Worm (Caenorhabditis elegans) whole organism, L4 larva: ENCODE results near the gene acbp-3.

Source experiments
- F26F4.8 ChIP-seq: fragments of 200-800 bp; sonication (Bioruptor generic); conservative IDR thresholded peaks from 2 replicates; pipeline ENCODE4 v1.3.6; 2022; ENCODE audit warnings: missing genetic modification characterization, missing compliant biosample characterization
- Y48G9A.11 ChIP-seq: fragments of 200-800 bp; sonication (Bioruptor generic); IDR thresholded peaks from 2 replicates; pipeline ENCODE4 v1.3.6; 2022; ENCODE audit warnings: missing genetic modification reagents, missing genetic modification characterization, missing compliant biosample characterization
- ZK546.5 ChIP-seq, 2 experiments: sonication (generic microtip); optimal IDR thresholded peaks; 2 replicates each; lab custom pipeline; 2017; ENCODE audit warnings: missing biosample characterization in 2 of 2, missing genetic modification characterization in 2 of 2
- aha-1 ChIP-seq: fragments of 150-350 bp; peaks from one replicate; lab custom pipeline; 2014; ENCODE audit warnings: missing biosample characterization, missing genetic modification characterization
- ama-1 ChIP-seq: fragments of 150-350 bp; optimal IDR thresholded peaks from 2 replicates; lab custom pipeline; 2014; ENCODE audit warnings: inconsistent platforms, mixed read lengths
- arid-1 ChIP-seq: fragments of 200-800 bp; sonication (Bioruptor generic); conservative IDR thresholded peaks from 2 replicates; pipeline ENCODE4 v1.3.6; 2022; ENCODE audit warnings: missing genetic modification reagents, missing genetic modification characterization, missing compliant biosample characterization
- ceh-20 ChIP-seq: fragments of 200-800 bp; sonication (Bioruptor generic); IDR thresholded peaks from 2 replicates; pipeline ENCODE4 v1.3.6; 2022; ENCODE audit warnings: missing genetic modification reagents, missing genetic modification characterization, missing compliant biosample characterization
- ceh-28 ChIP-seq: fragments of 150-350 bp; optimal IDR thresholded peaks from 2 replicates; lab custom pipeline; 2014; ENCODE audit warnings: missing biosample characterization, missing genetic modification reagents, missing genetic modification characterization
- ceh-44 ChIP-seq: fragments of 200-800 bp; sonication (Bioruptor generic); IDR thresholded peaks from 2 replicates; pipeline ENCODE4 v1.3.6; 2022; ENCODE audit warnings: missing genetic modification reagents, missing genetic modification characterization, missing compliant biosample characterization
- daf-16 ChIP-seq, 3 experiments: sonication (generic microtip); optimal IDR thresholded peaks; 2 replicates each; lab custom pipeline; 2016 to 2017; ENCODE audit warnings: missing genetic modification characterization in 3 of 3, missing genetic modification reagents in 3 of 3, mild to moderate bottlenecking in 2 of 3, missing compliant biosample characterization in 2 of 3, missing biosample characterization in 1 of 3, moderate library complexity in 1 of 3
- dmd-6 ChIP-seq: fragments of 200-800 bp; sonication (Bioruptor generic); IDR thresholded peaks from 2 replicates; pipeline ENCODE4 v1.3.6; 2022; ENCODE audit warnings: missing genetic modification reagents, missing genetic modification characterization, missing compliant biosample characterization
- dmd-8 ChIP-seq: fragments of 200-800 bp; sonication (Bioruptor generic); IDR thresholded peaks from 2 replicates; pipeline ENCODE4 v1.3.6; 2022; ENCODE audit warnings: missing genetic modification characterization, missing compliant biosample characterization
- dve-1 ChIP-seq: sonication (generic microtip); optimal IDR thresholded peaks from 2 replicates; lab custom pipeline; 2017; ENCODE audit warnings: antibody characterized with exemption, mild to moderate bottlenecking, missing genetic modification characterization, missing compliant biosample characterization; ENCODE audit not compliant: insufficient read depth
- lin-39 ChIP-seq: fragments of 150-350 bp; optimal IDR thresholded peaks from 2 replicates; lab custom pipeline; 2014; ENCODE audit warnings: missing biosample characterization, missing genetic modification reagents, missing genetic modification characterization
- nhr-28 ChIP-seq: fragments of 150-350 bp; optimal IDR thresholded peaks from 2 replicates; lab custom pipeline; 2014; ENCODE audit warnings: missing biosample characterization, missing genetic modification characterization
- nhr-42 ChIP-seq: fragments of 200-800 bp; sonication (Bioruptor generic); IDR thresholded peaks from 2 replicates; pipeline ENCODE4 v1.3.6; 2022; ENCODE audit warnings: missing genetic modification characterization, missing compliant biosample characterization
- nhr-76 ChIP-seq: fragments of 150-350 bp; optimal IDR thresholded peaks from 2 replicates; lab custom pipeline; 2014; ENCODE audit warnings: missing biosample characterization, missing genetic modification characterization
- nhr-77 ChIP-seq: fragments of 150-350 bp; optimal IDR thresholded peaks from 2 replicates; lab custom pipeline; 2014; ENCODE audit warnings: missing biosample characterization, missing genetic modification characterization
- php-3 ChIP-seq: fragments of 200-800 bp; sonication (Bioruptor generic); IDR thresholded peaks from 2 replicates; pipeline ENCODE4 v1.3.6; 2022; ENCODE audit warnings: missing genetic modification reagents, missing genetic modification characterization, missing compliant biosample characterization
- pqm-1 ChIP-seq: sonication (generic microtip); optimal IDR thresholded peaks from 2 replicates; lab custom pipeline; 2017; ENCODE audit warnings: missing biosample characterization, missing genetic modification characterization
- rbr-2 ChIP-seq: sonication (generic microtip); optimal IDR thresholded peaks from 2 replicates; lab custom pipeline; 2016; ENCODE audit warnings: missing genotype, missing genetic modification characterization, missing compliant biosample characterization
- set-16 ChIP-seq: fragments of 200-800 bp; sonication (Bioruptor generic); IDR thresholded peaks from 2 replicates; pipeline ENCODE4 v1.3.6; 2022; ENCODE audit warnings: missing genetic modification reagents, missing genetic modification characterization, missing compliant biosample characterization
- snpc-1.2 ChIP-seq: fragments of 200-800 bp; sonication (Bioruptor generic); IDR thresholded peaks from 2 replicates; pipeline ENCODE4 v1.3.6; 2022; ENCODE audit warnings: missing genetic modification reagents, missing genetic modification characterization, missing compliant biosample characterization
- tra-1 ChIP-seq: fragments of 200-800 bp; sonication (Bioruptor generic); IDR thresholded peaks from 2 replicates; pipeline ENCODE4 v1.3.6; 2022; ENCODE audit warnings: missing genetic modification reagents, missing genetic modification characterization, missing compliant biosample characterization
- unc-130 ChIP-seq: sonication (generic microtip); optimal IDR thresholded peaks from 2 replicates; lab custom pipeline; 2016; ENCODE audit warnings: missing genetic modification reagents, missing genetic modification characterization, missing compliant biosample characterization
- unc-39 ChIP-seq: sonication (generic microtip); optimal IDR thresholded peaks from 2 replicates; lab custom pipeline; 2017; ENCODE audit warnings: missing biosample characterization, missing genetic modification characterization
- unc-62 ChIP-seq, 3 experiments: fragments of 150-350 bp in 1 of 3; sonication (generic microtip); optimal IDR thresholded peaks in 2 of 3; peaks in 1 of 3; 1 replicate in 1 of 3; 2 replicates in 2 of 3; lab custom pipeline; 2014 to 2017; ENCODE audit warnings: missing biosample characterization in 3 of 3, missing genetic modification characterization in 3 of 3, missing genetic modification reagents in 3 of 3, missing genotype in 1 of 3
- zip-2 ChIP-seq: fragments of 150-350 bp; optimal IDR thresholded peaks from 2 replicates; lab custom pipeline; 2014; ENCODE audit warnings: missing biosample characterization, missing genetic modification characterization

The acbp-3 gene

ce11 chrX:10864322-10864721 is 38.8 kb upstream of the acbp-3 start, which contains the start of gene pgp-8:
TSS of gene pgp-8 (minus strand) at chrX:10864422.
- TF ChIP-seq pqm-1 (tag; lab: Kevin White, UChicago) (no peak), zip-2 (tag; lab: Kevin White, UChicago) (no peak), set-16 (GFP tag; lab: Robert Waterston, UW) (no peak), dmd-6 (peak; percentile 39), ceh-20 (GFP tag; lab: Robert Waterston, UW) (no peak)
- TF ChIP-seq, all 104 proteins: peak for 1

ce11 chrX:10870137-10870536 is 32.9 kb upstream of the acbp-3 start, which contains the start of gene pgp-7:
TSS of gene pgp-7 (minus strand) at chrX:10870237.
- TF ChIP-seq unc-62 (GFP tag; optimal IDR thresholded peaks at IDR 0.05 in 1 of 2; lab: Kevin White, UChicago) (peak in 1 of 2 experiments; percentile 20), unc-62 (tag; optimal IDR thresholded peaks at IDR 0.05; lab: Kevin White, UChicago) (no peak), arid-1 (no peak)

ce11 chrX:10877138-10877743 is 25.8 kb upstream of the acbp-3 start, which contains the start of gene pgp-6:
TSS of gene pgp-6 (minus strand) at chrX:10877425.
- peak; percentile 80 for TF ChIP-seq aha-1
- no peak for TF ChIP-seq ceh-44 (GFP tag; lab: Robert Waterston, UW)
- TF ChIP-seq nhr-28 (tag; lab: Kevin White, UChicago), result peak; percentile 55
- peak in 1 of 2 experiments; percentile 69 for TF ChIP-seq unc-62 (GFP tag; optimal IDR thresholded peaks at IDR 0.05 in 1 of 2; lab: Kevin White, UChicago)
- no peak for TF ChIP-seq unc-62 (tag; optimal IDR thresholded peaks at IDR 0.05; lab: Kevin White, UChicago)
- no peak for TF ChIP-seq ceh-28
- TF ChIP-seq ama-1 (lab: Kevin White, UChicago), result no peak
- TF ChIP-seq pqm-1 (tag; lab: Kevin White, UChicago), result peak; percentile 72
- no peak for TF ChIP-seq daf-16 (GFP tag; optimal IDR thresholded peaks at IDR 0.05; lab: Kevin White, UChicago)
- peak; percentile 84 for TF ChIP-seq daf-16 (tag; optimal IDR thresholded peaks at IDR 0.05; lab: Kevin White, UChicago)
- no peak for TF ChIP-seq snpc-1.2 (GFP tag; lab: Robert Waterston, UW)
- TF ChIP-seq nhr-77 (tag; lab: Kevin White, UChicago), result no peak
- no peak for TF ChIP-seq nhr-42
- peak; percentile 89 for TF ChIP-seq zip-2 (tag; lab: Kevin White, UChicago)
- TF ChIP-seq unc-39, result no peak
- TF ChIP-seq nhr-76 (tag; lab: Kevin White, UChicago), result no peak
- no peak for TF ChIP-seq dve-1 (tag; lab: Kevin White, UChicago)
- no peak for TF ChIP-seq F26F4.8
- TF ChIP-seq Y48G9A.11, result no peak
- TF ChIP-seq lin-39 (tag; lab: Kevin White, UChicago), result no peak

DNA sequence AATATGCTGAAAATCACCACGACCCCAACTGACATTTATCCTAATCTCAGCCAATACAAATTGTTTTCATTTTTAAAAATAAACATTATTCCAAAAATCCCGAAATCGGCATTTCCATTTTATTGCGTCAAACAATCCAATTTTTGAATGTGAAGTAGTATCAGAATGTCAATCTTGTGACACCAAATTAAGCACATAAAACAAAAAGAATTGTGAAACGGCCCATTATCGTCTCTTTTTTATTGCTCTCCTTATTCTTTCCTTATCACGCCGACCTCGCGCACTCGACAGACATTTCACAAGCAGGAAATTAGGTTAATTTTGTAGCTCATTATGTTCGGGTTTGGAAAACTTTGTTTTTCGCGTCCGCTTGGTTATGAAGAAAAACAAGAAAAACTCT is 22.6 kb upstream of the acbp-3 start, which contains the start of gene T21E8.4:
TSS of gene T21E8.4 (plus strand) at position 301 of the 400 bp plus-strand sequence.
- TF ChIP-seq nhr-28 (tag; lab: Kevin White, UChicago), result no peak

DNA sequence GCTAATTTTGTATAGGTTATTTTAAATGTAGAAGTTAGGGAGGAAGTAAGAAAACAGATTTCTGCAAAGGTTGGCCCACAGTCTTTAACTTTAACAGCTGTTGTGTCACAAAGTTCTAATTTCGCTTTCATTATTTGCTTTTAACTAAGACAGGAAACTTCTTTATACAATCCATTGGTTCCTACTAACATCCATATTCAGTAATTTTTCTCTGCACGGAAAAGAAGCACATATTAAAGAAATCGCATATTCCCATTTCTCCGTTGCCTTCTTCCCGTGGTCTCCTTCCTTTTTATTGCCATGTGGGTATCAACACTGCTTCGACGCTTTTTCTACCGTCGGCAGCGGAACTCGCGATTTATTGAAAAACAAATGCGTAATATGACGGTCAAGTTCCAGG is 21.1 kb upstream of the acbp-3 start, which contains the start of gene T21E8.6:
TSS of gene T21E8.6 (plus strand) at position 301 of the 400 bp plus-strand sequence.
- TF ChIP-seq unc-62 (GFP tag; optimal IDR thresholded peaks at IDR 0.05 in 1 of 2; lab: Kevin White, UChicago) (peak in 1 of 2 experiments; percentile 56), unc-62 (tag; optimal IDR thresholded peaks at IDR 0.05; lab: Kevin White, UChicago) (no peak), ZK546.5 (tag; optimal IDR thresholded peaks at IDR 0.05; lab: Kevin White, UChicago) (no peak)

- no peak for TF ChIP-seq unc-130
- no peak for TF ChIP-seq rbr-2 (tag; lab: Kevin White, UChicago)
- no peak for TF ChIP-seq dmd-8
- TF ChIP-seq tra-1, result no peak
- TF ChIP-seq php-3 (GFP tag; lab: Robert Waterston, UW), result no peak
Measured at ce11 chrX:10883203-10883602, 19.9 kb upstream of the acbp-3 start, which contains the start of gene T21E8.7. TSS of gene T21E8.7 (plus strand) at chrX:10883503.
